Worm (Caenorhabditis elegans) whole organism, young adult: ENCODE results near the gene oac-58.

Experiments used
- B0035.1 ChIP-seq: sonication (generic microtip); optimal IDR thresholded peaks from 2 replicates; lab custom pipeline; 2016; ENCODE audit warnings: missing genetic modification characterization, mild to moderate bottlenecking, missing compliant biosample characterization, missing genotype, missing genetic modification reagents
- B0261.1 ChIP-seq: sonication (generic microtip); optimal IDR thresholded peaks from 2 replicates; lab custom pipeline; 2016; ENCODE audit warnings: mild to moderate bottlenecking, missing genetic modification characterization, moderate library complexity, missing compliant biosample characterization
- C17E4.6 ChIP-seq: fragments of 200-800 bp; sonication (Bioruptor generic); IDR thresholded peaks from 2 replicates; pipeline ENCODE4 v1.3.6; 2022; ENCODE audit warnings: missing genetic modification reagents, missing genetic modification characterization, missing compliant biosample characterization
- F33H1.4 ChIP-seq: fragments of 200-800 bp; sonication (Bioruptor generic); IDR thresholded peaks from 2 replicates; pipeline ENCODE4 v1.3.6; 2022; ENCODE audit warnings: missing genetic modification reagents, missing genetic modification characterization, missing compliant biosample characterization
- F37B4.10 ChIP-seq: fragments of 200-800 bp; sonication (Bioruptor generic); IDR thresholded peaks from 2 replicates; pipeline ENCODE4 v1.3.6; 2022; ENCODE audit warnings: missing genetic modification characterization, missing compliant biosample characterization
- F39B2.1 ChIP-seq: fragments of 200-800 bp; sonication (Bioruptor generic); IDR thresholded peaks from 2 replicates; pipeline ENCODE4 v1.3.6; 2022; ENCODE audit warnings: missing genetic modification reagents, missing genetic modification characterization, missing compliant biosample characterization
- F52B5.7 ChIP-seq: sonication (generic microtip); optimal IDR thresholded peaks from 2 replicates; lab custom pipeline; 2016; ENCODE audit warnings: mild to moderate bottlenecking, missing genetic modification characterization, missing compliant biosample characterization
- F57A8.1 ChIP-seq: fragments of 200-800 bp; sonication (Bioruptor generic); optimal IDR thresholded peaks from 2 replicates; lab custom pipeline; 2018; ENCODE audit warnings: mild to moderate bottlenecking, missing genetic modification characterization, moderate library complexity, missing compliant biosample characterization
- K11D2.4 ChIP-seq: fragments of 200-800 bp; sonication (Bioruptor generic); IDR thresholded peaks from 2 replicates; pipeline ENCODE4 v1.3.6; 2022; ENCODE audit warnings: missing genetic modification reagents, missing genetic modification characterization, missing compliant biosample characterization
- Y53G8AR.9 ChIP-seq: fragments of 200-800 bp; sonication (Bioruptor generic); conservative IDR thresholded peaks from 2 replicates; pipeline ENCODE4 v1.3.6; 2022; ENCODE audit warnings: missing genetic modification reagents, missing genetic modification characterization, missing compliant biosample characterization
- Y56A3A.18 ChIP-seq: fragments of 200-800 bp; sonication (Bioruptor generic); IDR thresholded peaks from 2 replicates; pipeline ENCODE4 v1.3.6; 2022; ENCODE audit warnings: missing genetic modification reagents, missing genetic modification characterization, missing compliant biosample characterization
- Y67H2A.10 ChIP-seq: fragments of 200-800 bp; sonication (Bioruptor generic); conservative IDR thresholded peaks from 2 replicates; pipeline ENCODE4 v1.3.6; 2022; ENCODE audit warnings: missing genetic modification reagents, missing genetic modification characterization, missing compliant biosample characterization
- Y79H2A.3 ChIP-seq: fragments of 200-800 bp; sonication (Bioruptor generic); conservative IDR thresholded peaks from 2 replicates; pipeline ENCODE4 v1.3.6; 2022; ENCODE audit warnings: missing genetic modification reagents, missing genetic modification characterization, missing compliant biosample characterization
- akir-1 ChIP-seq: fragments of 200-800 bp; sonication (Bioruptor generic); optimal IDR thresholded peaks from 2 replicates; lab custom pipeline; 2018; ENCODE audit warnings: mild to moderate bottlenecking, missing genetic modification characterization, moderate library complexity, missing compliant biosample characterization
- attf-3 ChIP-seq: fragments of 200-800 bp; sonication (Bioruptor generic); conservative IDR thresholded peaks from 2 replicates; pipeline ENCODE4 v1.3.6; 2022; ENCODE audit warnings: missing genetic modification reagents, missing genetic modification characterization, missing compliant biosample characterization
- attf-5 ChIP-seq: fragments of 200-800 bp; sonication (Bioruptor generic); optimal IDR thresholded peaks from 2 replicates; lab custom pipeline; 2018; ENCODE audit warnings: mild to moderate bottlenecking, missing genetic modification characterization, missing compliant biosample characterization
- ceh-40 ChIP-seq: fragments of 200-800 bp; sonication (Bioruptor generic); IDR thresholded peaks from 2 replicates; pipeline ENCODE4 v1.3.6; 2022; ENCODE audit warnings: missing genetic modification characterization, missing compliant biosample characterization
- ceh-91 ChIP-seq: fragments of 200-800 bp; sonication (Bioruptor generic); IDR thresholded peaks from 2 replicates; pipeline ENCODE4 v1.3.6; 2022; ENCODE audit warnings: missing genetic modification reagents, missing genetic modification characterization, missing compliant biosample characterization
- dox-1 ChIP-seq: fragments of 200-800 bp; sonication (Bioruptor generic); IDR thresholded peaks from 2 replicates; pipeline ENCODE4 v1.3.6; 2022; ENCODE audit warnings: missing genetic modification reagents, missing genetic modification characterization, missing compliant biosample characterization
- dpff-1 ChIP-seq: sonication (generic microtip); optimal IDR thresholded peaks from 2 replicates; lab custom pipeline; 2017; ENCODE audit warnings: mild to moderate bottlenecking, missing genetic modification characterization, missing compliant biosample characterization
- efl-1 ChIP-seq: fragments of 150-350 bp; optimal IDR thresholded peaks from 2 replicates; lab custom pipeline; 2014; ENCODE audit warnings: missing biosample characterization, missing genetic modification reagents, missing genetic modification characterization
- egl-18 ChIP-seq: fragments of 200-800 bp; sonication (Bioruptor generic); IDR thresholded peaks from 2 replicates; pipeline ENCODE4 v1.3.6; 2022; ENCODE audit warnings: missing genetic modification reagents, missing genetic modification characterization, missing compliant biosample characterization
- egrh-3 ChIP-seq: fragments of 200-800 bp; sonication (Bioruptor generic); IDR thresholded peaks from 2 replicates; pipeline ENCODE4 v1.3.6; 2022; ENCODE audit warnings: missing genetic modification reagents, missing genetic modification characterization, missing compliant biosample characterization
- ekl-4 ChIP-seq: fragments of 200-800 bp; sonication (Bioruptor generic); IDR thresholded peaks from 2 replicates; pipeline ENCODE4 v1.3.6; 2022; ENCODE audit warnings: missing genetic modification reagents, missing genetic modification characterization, missing compliant biosample characterization
- fkh-3 ChIP-seq: sonication (generic microtip); optimal IDR thresholded peaks from 2 replicates; lab custom pipeline; 2016; ENCODE audit warnings: mild to moderate bottlenecking, missing genetic modification characterization, missing compliant biosample characterization
- hmg-20 ChIP-seq: fragments of 200-800 bp; sonication (Bioruptor generic); IDR thresholded peaks from 2 replicates; pipeline ENCODE4 v1.3.6; 2022; ENCODE audit warnings: missing genetic modification reagents, missing genetic modification characterization, missing compliant biosample characterization
- hsf-1 ChIP-seq: fragments of 200-800 bp; sonication (Bioruptor generic); IDR thresholded peaks from 2 replicates; pipeline ENCODE4 v1.3.6; 2022; ENCODE audit warnings: missing genetic modification reagents, missing genetic modification characterization, missing compliant biosample characterization
- let-526 ChIP-seq: fragments of 200-800 bp; sonication (Bioruptor generic); IDR thresholded peaks from 2 replicates; pipeline ENCODE4 v1.3.6; 2022; ENCODE audit warnings: missing genetic modification reagents, missing genetic modification characterization, missing compliant biosample characterization
- let-607 ChIP-seq, 2 experiments: fragments of 200-800 bp in 1 of 2; sonication (Bioruptor generic) in 1 of 2; sonication (generic microtip) in 1 of 2; optimal IDR thresholded peaks; 2 replicates each; lab custom pipeline; 2016 to 2018; ENCODE audit warnings: mild to moderate bottlenecking in 2 of 2, missing compliant biosample characterization in 2 of 2, missing genetic modification characterization in 2 of 2, moderate library complexity in 2 of 2, missing genotype in 1 of 2
- lin-35 ChIP-seq, 3 experiments: fragments of 150-350 bp in 2 of 3; sonication (generic microtip) in 1 of 3; optimal IDR thresholded peaks; 2 replicates each; lab custom pipeline; 2014 to 2018; ENCODE audit warnings: missing biosample characterization in 3 of 3, missing genetic modification characterization in 3 of 3, missing genetic modification reagents in 3 of 3
- madf-6 ChIP-seq: fragments of 200-800 bp; sonication (Bioruptor generic); IDR thresholded peaks from 2 replicates; pipeline ENCODE4 v1.3.6; 2022; ENCODE audit warnings: missing genetic modification reagents, missing genetic modification characterization, missing compliant biosample characterization
- madf-8 ChIP-seq: fragments of 200-800 bp; sonication (Bioruptor generic); conservative IDR thresholded peaks from 2 replicates; pipeline ENCODE4 v1.3.6; 2022; ENCODE audit warnings: missing genetic modification reagents, missing genetic modification characterization, missing compliant biosample characterization
- mes-4 ChIP-seq: sonication (generic microtip); optimal IDR thresholded peaks from 2 replicates; lab custom pipeline; 2016; ENCODE audit warnings: missing genotype, missing genetic modification characterization, missing compliant biosample characterization
- nfyb-1 ChIP-seq: fragments of 200-800 bp; sonication (Bioruptor generic); IDR thresholded peaks from 2 replicates; pipeline ENCODE4 v1.3.6; 2022; ENCODE audit warnings: missing genetic modification reagents, missing genetic modification characterization, missing compliant biosample characterization
- nhr-80 ChIP-seq: sonication (generic microtip); optimal IDR thresholded peaks from 2 replicates; lab custom pipeline; 2016; ENCODE audit warnings: missing genetic modification characterization, missing compliant biosample characterization
- sdz-38 ChIP-seq: sonication (generic microtip); optimal IDR thresholded peaks from 2 replicates; lab custom pipeline; 2016; ENCODE audit warnings: missing genotype, missing genetic modification characterization, missing compliant biosample characterization
- snpc-1.1 ChIP-seq: sonication (generic microtip); optimal IDR thresholded peaks from 2 replicates; lab custom pipeline; 2017; ENCODE audit warnings: missing genetic modification characterization, mild to moderate bottlenecking, missing compliant biosample characterization, antibody characterized with exemption, moderate library complexity, missing genotype, missing genetic modification reagents; ENCODE audit not compliant: insufficient read depth
- snpc-1.3 ChIP-seq: sonication (generic microtip); optimal IDR thresholded peaks from 2 replicates; lab custom pipeline; 2017; ENCODE audit warnings: missing genetic modification characterization, mild to moderate bottlenecking, missing compliant biosample characterization, antibody characterized with exemption, moderate library complexity, missing genotype, missing genetic modification reagents; ENCODE audit not compliant: insufficient read depth
- xnd-1 ChIP-seq: sonication (generic microtip); optimal IDR thresholded peaks from 2 replicates; lab custom pipeline; 2016; ENCODE audit warnings: missing genotype, missing genetic modification reagents, missing genetic modification characterization, missing compliant biosample characterization
- zfh-2 ChIP-seq: fragments of 200-800 bp; sonication (Bioruptor generic); conservative IDR thresholded peaks from 2 replicates; pipeline ENCODE4 v1.3.6; 2022; ENCODE audit warnings: missing genetic modification reagents, missing genetic modification characterization, missing compliant biosample characterization
- zim-3 ChIP-seq: sonication (generic microtip); optimal IDR thresholded peaks from 2 replicates; lab custom pipeline; 2017; ENCODE audit warnings: mild to moderate bottlenecking, missing genetic modification characterization, moderate library complexity, missing compliant biosample characterization
- ztf-22 ChIP-seq: fragments of 200-800 bp; sonication (Bioruptor generic); optimal IDR thresholded peaks from 2 replicates; lab custom pipeline; 2018; ENCODE audit warnings: mild to moderate bottlenecking, missing genetic modification characterization, moderate library complexity, missing compliant biosample characterization
- ztf-26 ChIP-seq: sonication (generic microtip); optimal IDR thresholded peaks from 2 replicates; lab custom pipeline; 2017; ENCODE audit warnings: missing genetic modification characterization, missing compliant biosample characterization
- ztf-28 ChIP-seq: fragments of 200-800 bp; sonication (Bioruptor generic); IDR thresholded peaks from 2 replicates; pipeline ENCODE4 v1.3.6; 2022; ENCODE audit warnings: missing genetic modification reagents, missing genetic modification characterization, missing compliant biosample characterization

Gene oac-58

DNA sequence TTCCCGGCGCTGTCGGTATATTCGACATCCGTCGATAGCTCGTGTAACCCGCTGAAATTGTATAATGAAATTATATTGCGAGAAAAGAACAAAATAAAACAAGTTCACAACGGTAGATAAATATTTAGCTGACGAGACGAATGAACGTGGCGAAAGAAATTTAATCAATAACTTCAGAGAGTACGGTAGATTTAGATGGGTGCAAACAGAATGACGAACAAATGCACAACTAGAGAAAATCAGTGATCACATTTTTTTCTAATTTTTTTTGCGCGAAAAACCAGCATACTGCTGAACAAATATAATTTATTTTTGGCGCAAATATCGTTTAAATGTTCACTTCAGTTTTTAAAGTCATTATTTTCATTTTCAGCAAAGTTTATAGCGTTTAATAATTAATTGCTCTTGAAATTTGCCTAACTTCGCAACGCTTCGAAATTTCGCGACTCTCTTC lies 49.3 kb upstream of the oac-58 start, which contains the start of gene sec-24.2 (continued):
- TF ChIP-seq ekl-4 (GFP tag; lab: Robert Waterston, UW) (no peak), K11D2.4 (GFP tag; lab: Robert Waterston, UW) (no peak), let-526 (no peak), B0035.1 (tag; lab: Kevin White, UChicago) (no peak), madf-8 (peak; percentile 55; the same call in 1 of the 2 replicates), dpff-1 (tag; lab: Kevin White, UChicago) (no peak), ztf-26 (tag; lab: Kevin White, UChicago) (no peak), dox-1 (GFP tag; lab: Robert Waterston, UW) (peak; percentile 24; the same call in 1 of the 2 replicates), sdz-38 (tag; lab: Kevin White, UChicago) (no peak), F37B4.10 (GFP tag; lab: Robert Waterston, UW) (no peak), F52B5.7 (tag; lab: Kevin White, UChicago) (no peak), nhr-80 (tag; lab: Kevin White, UChicago) (no peak), ztf-22 (GFP tag; lab: Kevin White, UChicago) (no peak), Y53G8AR.9 (GFP tag; lab: Robert Waterston, UW) (no peak), Y56A3A.18 (no peak), B0261.1 (tag; lab: Kevin White, UChicago) (no peak), efl-1 (GFP tag; lab: Kevin White, UChicago) (peak; percentile 82), Y79H2A.3 (GFP tag; lab: Robert Waterston, UW) (no peak), ceh-40 (no peak), xnd-1 (tag; lab: Kevin White, UChicago) (peak; percentile 29), akir-1 (GFP tag; lab: Kevin White, UChicago) (no peak), madf-6 (GFP tag; lab: Robert Waterston, UW) (peak; percentile 86), let-607 (tag; optimal IDR thresholded peaks at IDR 0.05; lab: Kevin White, UChicago) (no peak), F57A8.1 (no peak), zim-3 (tag; lab: Kevin White, UChicago) (no peak), ceh-91 (peak; percentile 58), nfyb-1 (no peak), attf-3 (GFP tag; lab: Robert Waterston, UW) (no peak), attf-5 (no peak), egl-18 (GFP tag; lab: Robert Waterston, UW) (no peak)

DNA sequence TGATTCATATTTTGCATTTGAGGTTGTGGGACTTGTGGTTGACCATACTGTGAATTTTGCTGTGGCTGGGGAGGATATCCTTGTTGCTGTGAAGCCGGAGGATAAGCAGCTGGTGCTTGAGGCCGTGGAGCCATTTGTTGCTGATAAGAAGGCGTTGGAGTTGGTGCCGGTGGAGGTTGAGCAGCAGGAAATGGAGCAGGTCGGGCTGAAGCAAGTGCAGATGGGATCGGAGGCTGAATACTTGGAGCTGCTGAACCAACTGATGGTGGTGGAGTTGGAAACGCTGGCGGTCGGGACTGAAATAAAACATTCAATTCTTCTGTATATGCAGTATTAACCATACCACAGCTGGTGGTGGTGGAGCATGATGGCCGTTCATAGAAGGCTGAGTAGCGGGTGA lies 48.5 kb upstream of the oac-58 start:
- no peak for TF ChIP-seq fkh-3 (tag; lab: Kevin White, UChicago)
- TF ChIP-seq ztf-28 (GFP tag; lab: Robert Waterston, UW), result no peak
- TF ChIP-seq zfh-2, result peak; percentile 62
- TF ChIP-seq egrh-3 (GFP tag; lab: Robert Waterston, UW), result peak; percentile 34; the same call in 1 of the 2 replicates

ce11 chrIV:12350235-12350634 lies 38.7 kb upstream of the oac-58 start:
- TF ChIP-seq snpc-1.3 (tag; lab: Kevin White, UChicago), result no peak
- no peak for TF ChIP-seq ekl-4 (GFP tag; lab: Robert Waterston, UW)

DNA sequence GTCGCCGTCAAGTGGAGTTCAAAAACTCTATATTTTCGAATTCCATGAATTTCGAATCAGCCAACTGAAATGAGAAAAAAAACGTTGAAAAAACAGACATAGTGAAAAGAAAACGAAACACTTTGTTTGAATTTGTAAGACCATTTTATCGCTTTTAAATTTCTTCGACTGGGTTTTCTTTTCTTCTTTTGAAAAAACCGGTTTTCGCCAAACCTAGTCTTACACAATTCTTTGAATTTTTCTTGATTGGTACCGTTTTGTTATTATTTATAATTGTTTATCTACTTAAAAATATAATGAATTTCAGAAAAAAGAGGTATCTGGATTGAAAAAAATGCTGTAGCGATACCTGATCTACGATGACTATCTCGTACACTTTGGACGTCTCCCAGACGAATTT lies 38.1 kb upstream of the oac-58 start, which contains the start of gene best-22:
Gene best-22, plus strand, starts transcription at position 301 of the 400 bp plus-strand sequence.
- TF ChIP-seq snpc-1.3 (tag; lab: Kevin White, UChicago) (no peak), C17E4.6 (GFP tag; lab: Robert Waterston, UW) (no peak), F33H1.4 (GFP tag; lab: Robert Waterston, UW) (no peak), Y67H2A.10 (GFP tag; lab: Robert Waterston, UW) (no peak), sdz-38 (tag; lab: Kevin White, UChicago) (no peak), B0035.1 (tag; lab: Kevin White, UChicago) (no peak), hsf-1 (GFP tag; lab: Robert Waterston, UW) (no peak), F37B4.10 (GFP tag; lab: Robert Waterston, UW) (no peak), F39B2.1 (GFP tag; lab: Robert Waterston, UW) (no peak), hmg-20 (no peak), ceh-91 (no peak), mes-4 (tag; lab: Kevin White, UChicago) (no peak), fkh-3 (tag; lab: Kevin White, UChicago) (no peak), lin-35 (GFP tag; optimal IDR thresholded peaks at IDR 0.05; lab: Kevin White, UChicago) (no peak), snpc-1.1 (tag; lab: Kevin White, UChicago) (no peak), ztf-22 (GFP tag; lab: Kevin White, UChicago) (no peak), attf-3 (GFP tag; lab: Robert Waterston, UW) (no peak), akir-1 (GFP tag; lab: Kevin White, UChicago) (no peak)
